Worm (Caenorhabditis elegans) whole organism, L1 larva: ENCODE data around the gene R04B3.3.
A peak's percentile ranks its signal among the peaks of the same experiment; 100 is the strongest.

Experiments used
- C34B4.2 ChIP-seq: sonication (generic microtip); optimal IDR thresholded peaks from 2 replicates; lab custom pipeline; 2017; ENCODE audit warnings: mild to moderate bottlenecking, missing genetic modification characterization, missing compliant biosample characterization
- Y116A8C.19 ChIP-seq: sonication (generic microtip); optimal IDR thresholded peaks from 2 replicates; lab custom pipeline; 2016; ENCODE audit warnings: missing compliant biosample characterization, missing genetic modification characterization, borderline replicate concordance
- aha-1 ChIP-seq: fragments of 150-350 bp; optimal IDR thresholded peaks from 2 replicates; lab custom pipeline; 2014; ENCODE audit warnings: missing biosample characterization, missing genetic modification characterization
- aly-2 ChIP-seq: fragments of 150-350 bp; optimal IDR thresholded peaks from 2 replicates; lab custom pipeline; 2014; ENCODE audit warnings: missing biosample characterization, missing genetic modification characterization
- ama-1 ChIP-seq: fragments of 150-350 bp; optimal IDR thresholded peaks from 2 replicates; lab custom pipeline; 2014
- ceh-63 ChIP-seq: fragments of 200-800 bp; sonication (Bioruptor generic); optimal IDR thresholded peaks from 2 replicates; lab custom pipeline; 2018; ENCODE audit warnings: mild to moderate bottlenecking, missing genetic modification characterization, missing compliant biosample characterization
- ceh-82 ChIP-seq, 3 experiments: fragments of 150-350 bp in 1 of 3; sonication (generic microtip) in 2 of 3; optimal IDR thresholded peaks; 2 replicates each; lab custom pipeline; 2014 to 2017; ENCODE audit warnings: missing biosample characterization in 3 of 3, missing genetic modification characterization in 3 of 3
- ceh-90 ChIP-seq: sonication (generic microtip); optimal IDR thresholded peaks from 2 replicates; lab custom pipeline; 2016; ENCODE audit warnings: missing genetic modification characterization, missing compliant biosample characterization
- dpl-1 ChIP-seq, 3 experiments: fragments of 150-350 bp in 2 of 3; sonication (generic microtip) in 1 of 3; optimal IDR thresholded peaks; 2 replicates each; lab custom pipeline; 2014 to 2017; ENCODE audit warnings: missing biosample characterization in 3 of 3, missing genetic modification characterization in 3 of 3, missing genetic modification reagents in 3 of 3
- dsc-1 ChIP-seq: sonication (generic microtip); optimal IDR thresholded peaks from 2 replicates; lab custom pipeline; 2016; ENCODE audit warnings: mild to moderate bottlenecking, missing genetic modification characterization, missing compliant biosample characterization
- efl-1 ChIP-seq, 4 experiments: fragments of 150-350 bp; optimal IDR thresholded peaks in 3 of 4; peaks in 1 of 4; 1 replicate in 1 of 4; 2 replicates in 3 of 4; lab custom pipeline; 2014; ENCODE audit warnings: missing biosample characterization in 2 of 4, missing genetic modification characterization in 2 of 4, missing genetic modification reagents in 2 of 4
- egl-13 ChIP-seq: sonication (generic microtip); optimal IDR thresholded peaks from 2 replicates; lab custom pipeline; 2016; ENCODE audit warnings: missing genotype, missing genetic modification reagents, missing genetic modification characterization, missing compliant biosample characterization
- egl-27 ChIP-seq, 2 experiments: fragments of 150-350 bp in 1 of 2; sonication (generic microtip); optimal IDR thresholded peaks; 3 replicates each; lab custom pipeline; 2017 to 2018; ENCODE audit warnings: missing biosample characterization in 2 of 2, missing genetic modification characterization in 2 of 2, missing genetic modification reagents in 2 of 2
- elt-2 ChIP-seq: sonication (generic microtip); optimal IDR thresholded peaks from 2 replicates; lab custom pipeline; 2016; ENCODE audit warnings: missing genetic modification characterization, mild to moderate bottlenecking, inconsistent platforms, missing compliant biosample characterization, missing genetic modification reagents
- elt-3 ChIP-seq, 6 experiments: fragments of 150-350 bp in 1 of 6; sonication (generic microtip); optimal IDR thresholded peaks; 2 replicates each; lab custom pipeline; 2017 to 2018; ENCODE audit warnings: missing biosample characterization in 6 of 6, missing genetic modification characterization in 6 of 6, inconsistent platforms in 1 of 6
- ets-5 ChIP-seq: fragments of 200-800 bp; sonication (Bioruptor generic); IDR thresholded peaks from 2 replicates; pipeline ENCODE4 v1.3.6; 2022; ENCODE audit warnings: missing genetic modification characterization, missing compliant biosample characterization
- fkh-4 ChIP-seq: sonication (generic microtip); optimal IDR thresholded peaks from 2 replicates; lab custom pipeline; 2016; ENCODE audit warnings: missing compliant biosample characterization, missing genetic modification characterization, borderline replicate concordance
- fos-1 ChIP-seq: fragments of 150-350 bp; optimal IDR thresholded peaks from 2 replicates; lab custom pipeline; 2014; ENCODE audit warnings: missing biosample characterization, missing genetic modification characterization
- hlh-4 ChIP-seq: sonication (generic microtip); optimal IDR thresholded peaks from 2 replicates; lab custom pipeline; 2016; ENCODE audit warnings: mild to moderate bottlenecking, missing genetic modification characterization, missing compliant biosample characterization
- hpl-2 ChIP-seq: fragments of 150-350 bp; optimal IDR thresholded peaks from 2 replicates; lab custom pipeline; 2014; ENCODE audit warnings: missing biosample characterization, missing genetic modification reagents, missing genetic modification characterization
- isw-1 ChIP-seq: fragments of 200-800 bp; sonication (Bioruptor generic); IDR thresholded peaks from 2 replicates; pipeline ENCODE4 v1.3.6; 2022; ENCODE audit warnings: missing genetic modification characterization, missing compliant biosample characterization
- jun-1 ChIP-seq: fragments of 150-350 bp; optimal IDR thresholded peaks from 2 replicates; lab custom pipeline; 2014; ENCODE audit warnings: missing biosample characterization, missing genetic modification reagents, missing genetic modification characterization
- lin-14 ChIP-seq: fragments of 200-800 bp; sonication (Bioruptor generic); optimal IDR thresholded peaks from 2 replicates; lab custom pipeline; 2018; ENCODE audit warnings: mild to moderate bottlenecking, missing genetic modification characterization, moderate library complexity, missing compliant biosample characterization
- lin-35 ChIP-seq, 2 experiments: fragments of 150-350 bp; optimal IDR thresholded peaks; 2 replicates each; lab custom pipeline; 2014; ENCODE audit warnings: missing biosample characterization in 2 of 2, missing genetic modification characterization in 2 of 2, missing genetic modification reagents in 2 of 2
- lsy-2 ChIP-seq, 2 experiments: fragments of 150-350 bp; optimal IDR thresholded peaks; 2 replicates each; lab custom pipeline; 2014; ENCODE audit warnings: missing biosample characterization in 2 of 2, missing genetic modification characterization in 2 of 2
- mab-9 ChIP-seq: fragments of 200-800 bp; sonication (Bioruptor generic); IDR thresholded peaks from 2 replicates; pipeline ENCODE4 v1.3.6; 2022; ENCODE audit warnings: missing genetic modification reagents, missing genetic modification characterization, missing compliant biosample characterization
- mep-1 ChIP-seq: fragments of 150-350 bp; optimal IDR thresholded peaks from 2 replicates; lab custom pipeline; 2014; ENCODE audit warnings: missing biosample characterization, missing genetic modification characterization
- nhr-237 ChIP-seq: fragments of 150-350 bp; optimal IDR thresholded peaks from 2 replicates; lab custom pipeline; 2014; ENCODE audit warnings: missing biosample characterization, missing genetic modification characterization
- nhr-84 ChIP-seq: sonication (generic microtip); optimal IDR thresholded peaks from 2 replicates; lab custom pipeline; 2017; ENCODE audit warnings: missing biosample characterization, missing genetic modification characterization
- nhr-85 ChIP-seq: sonication (generic microtip); peaks from one replicate; lab custom pipeline; 2016; ENCODE audit warnings: missing genetic modification characterization, inconsistent platforms, missing compliant biosample characterization
- nhr-90 ChIP-seq: sonication (generic microtip); optimal IDR thresholded peaks from 2 replicates; lab custom pipeline; 2016; ENCODE audit warnings: mild to moderate bottlenecking, missing genetic modification characterization, missing compliant biosample characterization; ENCODE audit not compliant: poor library complexity
- pag-3 ChIP-seq: sonication (generic microtip); optimal IDR thresholded peaks from 2 replicates; lab custom pipeline; 2017; ENCODE audit warnings: missing genetic modification characterization, mild to moderate bottlenecking, missing compliant biosample characterization, antibody characterized with exemption, borderline replicate concordance; ENCODE audit not compliant: insufficient read depth
- snpc-4 ChIP-seq: fragments of 150-350 bp; optimal IDR thresholded peaks from 2 replicates; lab custom pipeline; 2014; ENCODE audit warnings: missing biosample characterization, missing genetic modification characterization
- snu-23 ChIP-seq: sonication (generic microtip); optimal IDR thresholded peaks from 2 replicates; lab custom pipeline; 2016; ENCODE audit warnings: missing genetic modification characterization, missing compliant biosample characterization
- sox-4 ChIP-seq: sonication (generic microtip); optimal IDR thresholded peaks from 2 replicates; lab custom pipeline; 2016; ENCODE audit warnings: missing genetic modification characterization, missing compliant biosample characterization
- unc-30 ChIP-seq: sonication (generic microtip); optimal IDR thresholded peaks from 2 replicates; lab custom pipeline; 2017; ENCODE audit warnings: missing biosample characterization, missing genetic modification characterization
- unc-98 ChIP-seq: fragments of 200-800 bp; sonication (Bioruptor generic); IDR thresholded peaks from 2 replicates; pipeline ENCODE4 v1.3.6; 2022; ENCODE audit warnings: missing genetic modification characterization, missing compliant biosample characterization
- vab-15 ChIP-seq: sonication (generic microtip); optimal IDR thresholded peaks from 2 replicates; lab custom pipeline; 2017; ENCODE audit warnings: missing genotype, mild to moderate bottlenecking, missing genetic modification characterization, missing compliant biosample characterization
- xbp-1 ChIP-seq: sonication (generic microtip); optimal IDR thresholded peaks from 2 replicates; lab custom pipeline; 2016; ENCODE audit warnings: missing genetic modification characterization, missing compliant biosample characterization
- zag-1 ChIP-seq: fragments of 150-350 bp; optimal IDR thresholded peaks from 2 replicates; lab custom pipeline; 2014; ENCODE audit warnings: missing biosample characterization, missing genetic modification characterization
- ztf-11 ChIP-seq, 2 experiments: sonication (generic microtip); optimal IDR thresholded peaks; 2 replicates each; lab custom pipeline; 2016 to 2017; ENCODE audit warnings: missing genetic modification characterization in 2 of 2, missing biosample characterization in 1 of 2, missing compliant biosample characterization in 1 of 2

Gene R04B3.3

DNA sequence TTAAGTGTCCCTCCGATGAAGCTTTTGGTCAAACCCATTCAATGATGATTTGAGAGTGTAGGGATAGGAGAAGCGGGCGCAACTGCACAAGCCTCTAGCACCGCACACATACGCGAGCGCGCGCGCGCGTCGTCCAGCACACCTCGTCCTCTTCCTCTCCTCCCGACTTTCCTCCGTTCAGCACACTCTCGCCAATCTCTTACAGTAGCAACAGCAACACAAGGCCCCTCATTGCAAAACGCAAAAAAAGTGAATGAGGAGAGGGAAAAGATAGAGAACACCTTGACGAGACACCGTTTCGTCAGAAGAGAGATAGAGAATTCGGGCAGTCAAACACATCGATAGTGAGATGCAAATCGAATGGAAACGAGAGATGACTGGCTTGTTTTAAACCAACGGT, 43.3 kb downstream of the R04B3.3 start (continued):
- TF ChIP-seq Y116A8C.19 (no peak), elt-2 (tag; lab: Kevin White, UChicago) (no peak), nhr-85 (no peak), jun-1 (tag; lab: Kevin White, UChicago) (peak; percentile 1), nhr-84 (tag; lab: Kevin White, UChicago) (no peak), ceh-63 (GFP tag; lab: Kevin White, UChicago) (no peak), hlh-4 (tag; lab: Kevin White, UChicago) (no peak), egl-13 (tag; lab: Kevin White, UChicago) (no peak), lin-35 (GFP tag; optimal IDR thresholded peaks at IDR 0.05; lab: Kevin White, UChicago) (peak in 1 of 2 experiments; percentile 48), lin-14 (peak; percentile 93), hpl-2 (GFP tag; lab: Kevin White, UChicago) (no peak), snu-23 (GFP tag; lab: Kevin White, UChicago) (peak; percentile 67), mab-9 (no peak), xbp-1 (tag; lab: Kevin White, UChicago) (no peak), fkh-4 (tag; lab: Kevin White, UChicago) (no peak), ceh-82 (tag; optimal IDR thresholded peaks at IDR 0.05; lab: Kevin White, UChicago) (peak; percentile 4 to 41 (median 25)), elt-3 (tag; optimal IDR thresholded peaks at IDR 0.05; lab: Kevin White, UChicago) (peak in 1 of 6 experiments; percentile 19), aha-1 (tag; lab: Kevin White, UChicago) (no peak), snpc-4 (tag; lab: Kevin White, UChicago) (no peak), lsy-2 (tag; optimal IDR thresholded peaks at IDR 0.05; lab: Kevin White, UChicago) (peak; percentile 13 to 52), aly-2 (tag; lab: Kevin White, UChicago) (no peak), sox-4 (tag; lab: Kevin White, UChicago) (no peak), isw-1 (no peak), efl-1 (optimal IDR thresholded peaks at IDR 0.05; lab: Kevin White, UChicago) (no peak), efl-1 (GFP tag; optimal IDR thresholded peaks at IDR 0.05 in 1 of 2; lab: Kevin White, UChicago) (no peak), zag-1 (no peak), nhr-237 (tag; lab: Kevin White, UChicago) (no peak), fos-1 (tag; lab: Kevin White, UChicago) (no peak), dpl-1 (GFP tag; optimal IDR thresholded peaks at IDR 0.05; lab: Kevin White, UChicago) (peak in 1 of 3 experiments; percentile 8), egl-27 (tag; optimal IDR thresholded peaks at IDR 0.05; lab: Kevin White, UChicago) (peak in 1 of 2 experiments; percentile 7), vab-15 (tag; lab: Kevin White, UChicago) (no peak)

DNA sequence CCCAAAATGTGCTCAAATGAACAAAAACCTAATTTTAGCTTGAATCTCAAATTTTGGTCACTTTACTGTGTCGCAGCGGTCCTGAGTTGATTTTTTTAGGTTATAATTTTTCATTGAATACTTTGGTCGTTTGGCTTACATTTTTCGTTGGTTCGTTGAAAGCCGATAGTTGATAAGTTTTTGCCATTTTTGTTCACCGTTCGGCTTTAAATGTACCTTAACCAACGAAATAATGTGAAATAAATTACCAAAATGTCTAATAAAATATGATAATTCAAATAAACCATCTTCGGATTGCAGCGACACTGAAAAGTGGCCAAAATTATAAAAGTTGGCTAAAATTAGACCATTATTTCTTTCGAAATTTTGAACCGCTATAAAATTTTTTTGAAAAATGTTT, 45.5 kb downstream of the R04B3.3 start:
- TF ChIP-seq nhr-84 (tag; lab: Kevin White, UChicago) (no peak), ztf-11 (tag; optimal IDR thresholded peaks at IDR 0.05; lab: Kevin White, UChicago) (no peak), ama-1 (no peak), dsc-1 (tag; lab: Kevin White, UChicago) (no peak), pag-3 (no peak), C34B4.2 (tag; lab: Kevin White, UChicago) (no peak), mep-1 (tag; lab: Kevin White, UChicago) (no peak)

DNA sequence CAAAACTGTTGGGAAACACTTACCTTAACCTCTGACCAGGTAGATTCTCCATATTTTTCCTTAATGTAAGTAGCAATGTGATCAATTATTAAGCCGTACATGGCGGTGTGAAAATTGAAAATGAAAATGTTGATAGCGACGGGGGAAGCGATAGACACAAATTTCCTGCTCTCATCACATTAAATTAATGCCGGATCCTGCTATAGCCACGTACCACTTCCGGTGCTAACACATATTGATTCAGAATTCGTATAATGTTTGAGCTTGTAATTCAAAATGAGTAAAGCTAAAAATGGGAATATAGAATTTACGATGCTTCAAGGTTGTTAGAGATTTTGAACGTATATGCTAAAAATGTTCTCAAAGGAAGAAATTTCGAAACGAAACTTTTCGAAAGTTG, 48.4 kb downstream of the R04B3.3 start, which contains the start of gene gcy-31:
Gene gcy-31 (minus strand): TSS at position 101 of the 400 bp plus-strand sequence.
- TF ChIP-seq unc-30 = no peak
- TF ChIP-seq ets-5 (GFP tag; lab: Robert Waterston, UW) = no peak
- TF ChIP-seq nhr-90 (tag; lab: Kevin White, UChicago) = no peak
- TF ChIP-seq egl-13 (tag; lab: Kevin White, UChicago) = peak; percentile 25
- no peak for TF ChIP-seq nhr-84 (tag; lab: Kevin White, UChicago)
- no peak for TF ChIP-seq unc-98 (GFP tag; lab: Robert Waterston, UW)
- TF ChIP-seq C34B4.2 (tag; lab: Kevin White, UChicago) = no peak
- no peak for TF ChIP-seq ceh-90 (tag; lab: Kevin White, UChicago)
